Fruit fly (Drosophila melanogaster) whole organism, embryonic: ENCODE measurements around the gene Acp26Aa.

Experiments
- Bdp1 ChIP-seq: fragments of 200-800 bp; sonication (Bioruptor generic); optimal IDR thresholded peaks from 3 replicates; lab custom pipeline; 2016; ENCODE audit warnings: missing biosample characterization, missing genetic modification characterization
- CG10431 ChIP-seq: fragments of 200-800 bp; sonication (Bioruptor generic); optimal IDR thresholded peaks from 3 replicates; lab custom pipeline; 2018; ENCODE audit warnings: missing biosample characterization, mild to moderate bottlenecking, missing genetic modification characterization
- CG10979 ChIP-seq: fragments of 200-800 bp; sonication (Bioruptor generic); optimal IDR thresholded peaks from 2 replicates; lab custom pipeline; 2018; ENCODE audit warnings: missing biosample characterization, mild to moderate bottlenecking, missing genetic modification characterization, moderate library complexity
- CG11093 ChIP-seq: fragments of 200-800 bp; sonication (Bioruptor generic); IDR thresholded peaks from 3 replicates; pipeline ENCODE4 v1.3.6; 2022; ENCODE audit warnings: missing biosample characterization, missing genetic modification characterization
- CG11696 ChIP-seq: fragments of 200-800 bp; sonication (Bioruptor generic); IDR thresholded peaks from 2 replicates; pipeline ENCODE4 v1.3.6; 2022; ENCODE audit warnings: missing biosample characterization, missing genetic modification characterization
- CG11723 ChIP-seq: fragments of 200-800 bp; sonication (Bioruptor generic); optimal IDR thresholded peaks from 2 replicates; lab custom pipeline; 2017; ENCODE audit warnings: missing biosample characterization, mild to moderate bottlenecking, missing genetic modification characterization
- CG12155 ChIP-seq: fragments of 200-800 bp; sonication (Bioruptor generic); optimal IDR thresholded peaks from 3 replicates; lab custom pipeline; 2016; ENCODE audit warnings: missing biosample characterization, missing genetic modification characterization
- CG14014 ChIP-seq: fragments of 200-800 bp; sonication (Bioruptor generic); IDR thresholded peaks from 2 replicates; pipeline ENCODE4 v1.3.6; 2022; ENCODE audit warnings: missing biosample characterization, missing genetic modification characterization
- CG1647 ChIP-seq: fragments of 200-800 bp; sonication (Bioruptor generic); optimal IDR thresholded peaks from 3 replicates; lab custom pipeline; 2016; ENCODE audit warnings: missing biosample characterization, missing genetic modification characterization
- CG17186 ChIP-seq: fragments of 200-800 bp; sonication (Bioruptor generic); optimal IDR thresholded peaks from 3 replicates; lab custom pipeline; 2017; ENCODE audit warnings: missing biosample characterization, missing genetic modification reagents, missing genetic modification characterization
- CG17361 ChIP-seq: fragments of 200-800 bp; sonication (Bioruptor generic); IDR thresholded peaks from 3 replicates; pipeline ENCODE4 v1.3.6; 2022; ENCODE audit warnings: missing biosample characterization, missing genetic modification characterization
- CG17385 ChIP-seq: fragments of 200-800 bp; sonication (Bioruptor generic); optimal IDR thresholded peaks from 3 replicates; lab custom pipeline; 2018; ENCODE audit warnings: missing biosample characterization, mild to moderate bottlenecking, missing genetic modification characterization
- CG17568 ChIP-seq: fragments of 200-800 bp; sonication (Bioruptor generic); optimal IDR thresholded peaks from 2 replicates; lab custom pipeline; 2018; ENCODE audit warnings: missing biosample characterization, mild to moderate bottlenecking, missing genetic modification characterization, moderate library complexity
- CG1792 ChIP-seq: fragments of 200-800 bp; sonication (Bioruptor generic); optimal IDR thresholded peaks from 2 replicates; lab custom pipeline; 2016; ENCODE audit warnings: missing biosample characterization, missing genetic modification characterization
- CG33557 ChIP-seq: fragments of 200-800 bp; sonication (Bioruptor generic); optimal IDR thresholded peaks from 2 replicates; lab custom pipeline; 2019; ENCODE audit warnings: missing biosample characterization, mild to moderate bottlenecking, missing genetic modification characterization, moderate library complexity
- CG3847 ChIP-seq: fragments of 200-800 bp; sonication (Bioruptor generic); IDR thresholded peaks from 2 replicates; pipeline ENCODE4 v1.3.6; 2022; ENCODE audit warnings: missing biosample characterization, missing genetic modification characterization
- CG4328 ChIP-seq: fragments of 200-800 bp; sonication (Bioruptor generic); optimal IDR thresholded peaks from 3 replicates; lab custom pipeline; 2017; ENCODE audit warnings: missing biosample characterization, missing genetic modification reagents, missing genetic modification characterization
- CG4360 ChIP-seq: fragments of 200-800 bp; sonication (Bioruptor generic); IDR thresholded peaks from 2 replicates; pipeline ENCODE4 v1.3.6; 2022; ENCODE audit warnings: missing biosample characterization, missing genetic modification characterization
- CG5245 ChIP-seq: fragments of 200-800 bp; sonication (Bioruptor generic); optimal IDR thresholded peaks from 3 replicates; lab custom pipeline; 2016; ENCODE audit warnings: missing biosample characterization, missing genetic modification characterization
- CG6654 ChIP-seq: fragments of 200-800 bp; sonication (Bioruptor generic); optimal IDR thresholded peaks from 2 replicates; lab custom pipeline; 2017; ENCODE audit warnings: missing biosample characterization, mild to moderate bottlenecking, missing genetic modification characterization
- CG7839 ChIP-seq: fragments of 200-800 bp; sonication (Bioruptor generic); optimal IDR thresholded peaks from 3 replicates; lab custom pipeline; 2018; ENCODE audit warnings: missing biosample characterization, mild to moderate bottlenecking, missing genetic modification characterization, moderate library complexity
- CG9817 ChIP-seq: fragments of 200-800 bp; sonication (Bioruptor generic); optimal IDR thresholded peaks from 2 replicates; lab custom pipeline; 2018; ENCODE audit warnings: missing biosample characterization, mild to moderate bottlenecking, missing genetic modification characterization, moderate library complexity
- D19B ChIP-seq: fragments of 200-800 bp; sonication (Bioruptor generic); optimal IDR thresholded peaks from 2 replicates; lab custom pipeline; 2017; ENCODE audit warnings: missing biosample characterization, mild to moderate bottlenecking, missing genetic modification characterization
- Deaf1 ChIP-seq: fragments of 200-800 bp; optimal IDR thresholded peaks from 3 replicates; lab custom pipeline; 2019; ENCODE audit warnings: missing biosample characterization, mild to moderate bottlenecking, missing genetic modification characterization, moderate library complexity
- Doc3 ChIP-seq: fragments of 200-800 bp; sonication (Bioruptor generic); IDR thresholded peaks from 3 replicates; pipeline ENCODE4 v1.3.6; 2022; ENCODE audit warnings: missing biosample characterization, missing genetic modification characterization; ENCODE audit not compliant: partially characterized antibody
- Dref ChIP-seq: fragments of 200-800 bp; sonication (Bioruptor generic); IDR thresholded peaks from 2 replicates; pipeline ENCODE4 v1.3.6; 2022; ENCODE audit warnings: missing biosample characterization, missing genetic modification characterization
- Gug ChIP-seq: fragments of 200-800 bp; sonication (Bioruptor generic); IDR thresholded peaks from 4 replicates; pipeline ENCODE4 v1.3.6; 2022; ENCODE audit warnings: missing biosample characterization, missing genetic modification characterization
- H2.0 ChIP-seq: fragments of 200-800 bp; sonication (Bioruptor generic); IDR thresholded peaks from 2 replicates; pipeline ENCODE4 v1.3.6; 2022; ENCODE audit warnings: missing biosample characterization, missing genetic modification characterization
- Mad ChIP-seq: fragments of 200-800 bp; sonication (Bioruptor generic); optimal IDR thresholded peaks from 2 replicates; lab custom pipeline; 2016; ENCODE audit warnings: missing biosample characterization, missing genetic modification characterization
- Max ChIP-seq: fragments of 200-800 bp; sonication (Bioruptor generic); optimal IDR thresholded peaks from 2 replicates; lab custom pipeline; 2016; ENCODE audit warnings: missing biosample characterization, mild to moderate bottlenecking, missing genetic modification characterization
- Nf-YC ChIP-seq: fragments of 200-800 bp; optimal IDR thresholded peaks from 3 replicates; lab custom pipeline; 2019; ENCODE audit warnings: missing biosample characterization, mild to moderate bottlenecking, missing genetic modification characterization, moderate library complexity
- Opbp ChIP-seq: fragments of 200-800 bp; sonication (Bioruptor generic); IDR thresholded peaks from 3 replicates; pipeline ENCODE4 v1.3.6; 2022; ENCODE audit warnings: missing biosample characterization, missing genetic modification characterization; ENCODE audit not compliant: partially characterized antibody
- Six4 ChIP-seq: fragments of 200-800 bp; sonication (Bioruptor generic); optimal IDR thresholded peaks from 2 replicates; lab custom pipeline; 2016; ENCODE audit warnings: missing biosample characterization, missing genetic modification characterization
- ab ChIP-seq: fragments of 200-800 bp; sonication (Bioruptor generic); optimal IDR thresholded peaks from 2 replicates; lab custom pipeline; 2016; ENCODE audit warnings: missing biosample characterization, missing genetic modification characterization
- ato ChIP-seq: fragments of 200-800 bp; sonication (Bioruptor generic); IDR thresholded peaks from 2 replicates; pipeline ENCODE4 v1.3.6; 2022; ENCODE audit warnings: missing biosample characterization, missing genetic modification characterization; ENCODE audit not compliant: partially characterized antibody
- cas ChIP-seq: fragments of 200-800 bp; sonication (Bioruptor generic); IDR thresholded peaks from 2 replicates; pipeline ENCODE4 v1.3.6; 2022; ENCODE audit warnings: missing biosample characterization, missing genetic modification characterization
- crc ChIP-seq: fragments of 200-800 bp; sonication (Bioruptor generic); optimal IDR thresholded peaks from 2 replicates; lab custom pipeline; 2016; ENCODE audit warnings: missing biosample characterization, missing genetic modification characterization
- dpn ChIP-seq, 2 experiments: fragments of 200-800 bp; sonication (Bioruptor generic); optimal IDR thresholded peaks; 3 replicates each; lab custom pipeline; 2016; ENCODE audit warnings: missing biosample characterization in 2 of 2, missing genetic modification characterization in 2 of 2
- ewg ChIP-seq: fragments of 200-800 bp; sonication (Bioruptor generic); optimal IDR thresholded peaks from 3 replicates; lab custom pipeline; 2017; ENCODE audit warnings: mild to moderate bottlenecking, missing biosample characterization, missing genetic modification reagents, missing genetic modification characterization
- mirr ChIP-seq: fragments of 200-800 bp; sonication (Bioruptor generic); optimal IDR thresholded peaks from 3 replicates; lab custom pipeline; 2018; ENCODE audit warnings: missing biosample characterization, mild to moderate bottlenecking, missing genetic modification characterization
- p53 ChIP-seq: fragments of 200-800 bp; sonication (Bioruptor generic); optimal IDR thresholded peaks from 2 replicates; lab custom pipeline; 2016; ENCODE audit warnings: missing biosample characterization, missing genetic modification characterization
- ranshi ChIP-seq: fragments of 200-800 bp; sonication (Bioruptor generic); IDR thresholded peaks from 2 replicates; pipeline ENCODE4 v1.3.6; 2022; ENCODE audit warnings: missing biosample characterization, missing genetic modification characterization
- sna ChIP-seq: fragments of 200-800 bp; sonication (Bioruptor generic); IDR thresholded peaks from 2 replicates; pipeline ENCODE4 v1.3.6; 2022; ENCODE audit warnings: missing biosample characterization, missing genetic modification characterization; ENCODE audit not compliant: partially characterized antibody
- stwl ChIP-seq: fragments of 200-800 bp; sonication (Bioruptor generic); optimal IDR thresholded peaks from 3 replicates; lab custom pipeline; 2018; ENCODE audit warnings: missing biosample characterization, mild to moderate bottlenecking, missing genetic modification characterization, moderate library complexity
- sug ChIP-seq: fragments of 200-800 bp; optimal IDR thresholded peaks from 2 replicates; lab custom pipeline; 2019; ENCODE audit warnings: missing biosample characterization, mild to moderate bottlenecking, missing genetic modification characterization, moderate library complexity
- tin ChIP-seq: fragments of 200-800 bp; sonication (Bioruptor generic); optimal IDR thresholded peaks from 3 replicates; lab custom pipeline; 2016; ENCODE audit warnings: missing biosample characterization, missing genetic modification characterization
- vfl ChIP-seq: fragments of 200-800 bp; sonication (Bioruptor generic); optimal IDR thresholded peaks from 2 replicates; lab custom pipeline; 2016; ENCODE audit warnings: missing biosample characterization, missing genetic modification characterization
- zen2 ChIP-seq: fragments of 200-800 bp; sonication (Bioruptor generic); IDR thresholded peaks from 3 replicates; pipeline ENCODE4 v1.3.6; 2022; ENCODE audit warnings: missing biosample characterization, missing genetic modification characterization; ENCODE audit not compliant: partially characterized antibody

Acp26Aa gene

dm6 chr2L:5906893-5907850 lies 13.5 kb upstream of the Acp26Aa start, which contains the start of gene bchs (continued):
- TF ChIP-seq stwl (tag; lab: Kevin White, UChicago), result peak; percentile 63
- TF ChIP-seq CG4328 (GFP tag; lab: Kevin White, UChicago), result peak; percentile 93
- no peak for TF ChIP-seq CG7839 (tag; lab: Kevin White, UChicago)
- peak; percentile 60 for TF ChIP-seq CG9817
- peak; percentile 72 for TF ChIP-seq Mad
- no peak for TF ChIP-seq sug
- TF ChIP-seq p53, result peak; percentile 70
- peak; percentile 67 for TF ChIP-seq CG17186 (GFP tag; lab: Kevin White, UChicago)
- peak; percentile 75 for TF ChIP-seq CG5245 (GFP tag; lab: Kevin White, UChicago)
- TF ChIP-seq CG10979 (tag; lab: Kevin White, UChicago), result peak; percentile 68
- peak; percentile 66; the same call in 1 of the 2 replicates for TF ChIP-seq CG11696 (GFP tag; lab: Robert Waterston, UW)
- TF ChIP-seq CG1792 (GFP tag; lab: Kevin White, UChicago), result peak; percentile 91
- TF ChIP-seq ato (GFP tag; lab: Robert Waterston, UW), result peak; percentile 19; the same call in 1 of the 2 replicates
- TF ChIP-seq Dref (GFP tag; lab: Robert Waterston, UW), result peak; percentile 83
- TF ChIP-seq CG17361 (GFP tag; lab: Robert Waterston, UW), result no peak
- TF ChIP-seq CG17385, result peak; percentile 85
- TF ChIP-seq CG17568 (GFP tag; lab: Kevin White, UChicago), result no peak
- no peak for TF ChIP-seq vfl (GFP tag; lab: Kevin White, UChicago)
- peak; percentile 96 for TF ChIP-seq mirr (GFP tag; lab: Kevin White, UChicago)
- TF ChIP-seq CG1647 (GFP tag; lab: Kevin White, UChicago), result peak; percentile 73
- TF ChIP-seq CG10431 (GFP tag; lab: Kevin White, UChicago), result no peak
- peak; percentile 36 for TF ChIP-seq CG6654 (GFP tag; lab: Kevin White, UChicago)
- peak; percentile 83 for TF ChIP-seq Max (GFP tag; lab: Kevin White, UChicago)
- TF ChIP-seq zen2 (GFP tag; lab: Robert Waterston, UW), result no peak; the same call in 2 of the 3 replicates
- peak; percentile 74 for TF ChIP-seq CG3847
- TF ChIP-seq ab, result no peak
- TF ChIP-seq dpn (GFP tag; optimal IDR thresholded peaks at IDR 0.05; lab: Kevin White, UChicago), result peak; percentile 74 to 83
- peak; percentile 84; the same call in 1 of the 2 replicates for TF ChIP-seq ranshi (GFP tag; lab: Robert Waterston, UW)
- TF ChIP-seq D19B (GFP tag; lab: Kevin White, UChicago), result peak; percentile 58
- TF ChIP-seq CG12155 (GFP tag; lab: Kevin White, UChicago), result peak; percentile 45
- TF ChIP-seq crc (GFP tag; lab: Kevin White, UChicago), result peak; percentile 67
- TF ChIP-seq CG11093 (GFP tag; lab: Robert Waterston, UW), result peak; percentile 54; the same call in 1 of the 3 replicates
- TF ChIP-seq H2.0 (GFP tag; lab: Robert Waterston, UW), result peak; percentile 24; the same call in 1 of the 2 replicates
- TF ChIP-seq sna (GFP tag; lab: Robert Waterston, UW), result peak; percentile 68
- peak; percentile 92 for TF ChIP-seq CG11723 (GFP tag; lab: Kevin White, UChicago)
- peak; percentile 84 for TF ChIP-seq CG33557
- TF ChIP-seq Doc3 (GFP tag; lab: Robert Waterston, UW), result peak; percentile 49
- TF ChIP-seq Deaf1 (tag; lab: Kevin White, UChicago), result peak; percentile 65
- peak; percentile 85 for TF ChIP-seq ewg (GFP tag; lab: Kevin White, UChicago)
- TF ChIP-seq tin (GFP tag; lab: Kevin White, UChicago), result peak; percentile 41
- TF ChIP-seq cas (GFP tag; lab: Robert Waterston, UW), result no peak; the same call in 1 of the 2 replicates
- peak; percentile 91 for TF ChIP-seq CG4360
- TF ChIP-seq Bdp1 (GFP tag; lab: Kevin White, UChicago), result peak; percentile 79
- peak; percentile 44; the same call in 2 of the 3 replicates for TF ChIP-seq Opbp
- TF ChIP-seq Nf-YC, result no peak
- peak; percentile 69 for TF ChIP-seq Six4
- TF ChIP-seq Gug (GFP tag; lab: Robert Waterston, UW), result no peak; the same call in 3 of the 4 replicates
- TF ChIP-seq CG14014 (GFP tag; lab: Robert Waterston, UW), result peak; percentile 76; the same call in 1 of the 2 replicates
